Worm (Caenorhabditis elegans) whole organism, young adult: Measurements from ENCODE around the gene T05C12.15.

Experiments
- B0019.2 ChIP-seq: fragments of 200-800 bp; sonication (Bioruptor generic); conservative IDR thresholded peaks from 2 replicates; pipeline ENCODE4 v1.3.6; 2022; ENCODE audit warnings: missing genetic modification reagents, missing genetic modification characterization, missing compliant biosample characterization
- C17E4.6 ChIP-seq: fragments of 200-800 bp; sonication (Bioruptor generic); IDR thresholded peaks from 2 replicates; pipeline ENCODE4 v1.3.6; 2022; ENCODE audit warnings: missing genetic modification reagents, missing genetic modification characterization, missing compliant biosample characterization
- D2030.7 ChIP-seq: fragments of 200-800 bp; sonication (Bioruptor generic); IDR thresholded peaks from 2 replicates; pipeline ENCODE4 v1.3.6; 2022; ENCODE audit warnings: missing genetic modification reagents, missing genetic modification characterization, missing compliant biosample characterization
- F23B12.7 ChIP-seq: sonication (generic microtip); optimal IDR thresholded peaks from 2 replicates; lab custom pipeline; 2017; ENCODE audit warnings: missing genetic modification characterization, mild to moderate bottlenecking, missing compliant biosample characterization, antibody characterized with exemption, moderate library complexity; ENCODE audit not compliant: insufficient read depth
- F33H1.4 ChIP-seq: fragments of 200-800 bp; sonication (Bioruptor generic); IDR thresholded peaks from 2 replicates; pipeline ENCODE4 v1.3.6; 2022; ENCODE audit warnings: missing genetic modification reagents, missing genetic modification characterization, missing compliant biosample characterization
- F37B4.10 ChIP-seq: fragments of 200-800 bp; sonication (Bioruptor generic); IDR thresholded peaks from 2 replicates; pipeline ENCODE4 v1.3.6; 2022; ENCODE audit warnings: missing genetic modification characterization, missing compliant biosample characterization
- F39B2.1 ChIP-seq: fragments of 200-800 bp; sonication (Bioruptor generic); IDR thresholded peaks from 2 replicates; pipeline ENCODE4 v1.3.6; 2022; ENCODE audit warnings: missing genetic modification reagents, missing genetic modification characterization, missing compliant biosample characterization
- F49E8.2 ChIP-seq: sonication (generic microtip); optimal IDR thresholded peaks from 3 replicates; lab custom pipeline; 2017; ENCODE audit warnings: missing genetic modification characterization, mild to moderate bottlenecking, missing compliant biosample characterization, antibody characterized with exemption, moderate library complexity; ENCODE audit not compliant: insufficient read depth
- K12H6.12 ChIP-seq: fragments of 200-800 bp; sonication (Bioruptor generic); optimal IDR thresholded peaks from 2 replicates; lab custom pipeline; 2018; ENCODE audit warnings: mild to moderate bottlenecking, missing genetic modification characterization, missing compliant biosample characterization
- T07F8.4 ChIP-seq: sonication (generic microtip); optimal IDR thresholded peaks from 2 replicates; lab custom pipeline; 2016; ENCODE audit warnings: mild to moderate bottlenecking, missing genetic modification characterization, moderate library complexity, missing compliant biosample characterization
- T26A5.8 ChIP-seq: sonication (generic microtip); optimal IDR thresholded peaks from 2 replicates; lab custom pipeline; 2016; ENCODE audit warnings: missing genetic modification characterization, missing compliant biosample characterization
- Y53F4B.3 ChIP-seq: fragments of 200-800 bp; sonication (Bioruptor generic); IDR thresholded peaks from 2 replicates; pipeline ENCODE4 v1.3.6; 2022; ENCODE audit warnings: missing genetic modification reagents, missing genetic modification characterization, missing compliant biosample characterization
- Y67H2A.10 ChIP-seq: fragments of 200-800 bp; sonication (Bioruptor generic); conservative IDR thresholded peaks from 2 replicates; pipeline ENCODE4 v1.3.6; 2022; ENCODE audit warnings: missing genetic modification reagents, missing genetic modification characterization, missing compliant biosample characterization
- Y95B8A.8 ChIP-seq: fragments of 200-800 bp; sonication (Bioruptor generic); IDR thresholded peaks from 2 replicates; pipeline ENCODE4 v1.3.6; 2022; ENCODE audit warnings: missing genetic modification reagents, missing genetic modification characterization, missing compliant biosample characterization
- ZK185.1 ChIP-seq: sonication (generic microtip); optimal IDR thresholded peaks from 2 replicates; lab custom pipeline; 2016; ENCODE audit warnings: mild to moderate bottlenecking, missing genetic modification characterization, missing compliant biosample characterization; ENCODE audit not compliant: poor library complexity, severe bottlenecking
- akir-1 ChIP-seq: fragments of 200-800 bp; sonication (Bioruptor generic); optimal IDR thresholded peaks from 2 replicates; lab custom pipeline; 2018; ENCODE audit warnings: mild to moderate bottlenecking, missing genetic modification characterization, moderate library complexity, missing compliant biosample characterization
- aptf-3 ChIP-seq: fragments of 200-800 bp; sonication (Bioruptor generic); IDR thresholded peaks from 2 replicates; pipeline ENCODE4 v1.3.6; 2022; ENCODE audit warnings: missing genetic modification characterization, missing compliant biosample characterization
- attf-5 ChIP-seq: fragments of 200-800 bp; sonication (Bioruptor generic); optimal IDR thresholded peaks from 2 replicates; lab custom pipeline; 2018; ENCODE audit warnings: mild to moderate bottlenecking, missing genetic modification characterization, missing compliant biosample characterization
- attf-6 ChIP-seq: fragments of 200-800 bp; sonication (Bioruptor generic); IDR thresholded peaks from 2 replicates; pipeline ENCODE4 v1.3.6; 2022; ENCODE audit warnings: missing genetic modification reagents, missing genetic modification characterization, missing compliant biosample characterization
- ccch-3 ChIP-seq: fragments of 200-800 bp; sonication (Bioruptor generic); optimal IDR thresholded peaks from 2 replicates; lab custom pipeline; 2018; ENCODE audit warnings: mild to moderate bottlenecking, missing genetic modification characterization, missing compliant biosample characterization
- cebp-1 ChIP-seq, 2 experiments: fragments of 200-800 bp in 1 of 2; sonication (Bioruptor generic) in 1 of 2; sonication (generic microtip) in 1 of 2; IDR thresholded peaks in 1 of 2; optimal IDR thresholded peaks in 1 of 2; 2 replicates each; pipeline versions ENCODE4 v1.3.6 to Lab custom; 2017 to 2022; ENCODE audit warnings: missing compliant biosample characterization in 2 of 2, missing genetic modification characterization in 2 of 2, mild to moderate bottlenecking in 1 of 2, missing genetic modification reagents in 1 of 2, moderate library complexity in 1 of 2
- ceh-100 ChIP-seq: fragments of 200-800 bp; sonication (Bioruptor generic); IDR thresholded peaks from 2 replicates; pipeline ENCODE4 v1.3.6; 2022; ENCODE audit warnings: missing genetic modification reagents, missing genetic modification characterization, missing compliant biosample characterization
- dox-1 ChIP-seq: fragments of 200-800 bp; sonication (Bioruptor generic); IDR thresholded peaks from 2 replicates; pipeline ENCODE4 v1.3.6; 2022; ENCODE audit warnings: missing genetic modification reagents, missing genetic modification characterization, missing compliant biosample characterization
- dpl-1 ChIP-seq: fragments of 150-350 bp; optimal IDR thresholded peaks from 2 replicates; lab custom pipeline; 2014; ENCODE audit warnings: missing biosample characterization, missing genetic modification reagents, missing genetic modification characterization
- ekl-4 ChIP-seq: fragments of 200-800 bp; sonication (Bioruptor generic); IDR thresholded peaks from 2 replicates; pipeline ENCODE4 v1.3.6; 2022; ENCODE audit warnings: missing genetic modification reagents, missing genetic modification characterization, missing compliant biosample characterization
- gei-17 ChIP-seq: fragments of 200-800 bp; sonication (Bioruptor generic); optimal IDR thresholded peaks from 2 replicates; lab custom pipeline; 2018; ENCODE audit warnings: mild to moderate bottlenecking, missing genetic modification characterization, missing compliant biosample characterization
- hlh-26 ChIP-seq: fragments of 200-800 bp; sonication (Bioruptor generic); conservative IDR thresholded peaks from 2 replicates; pipeline ENCODE4 v1.3.6; 2022; ENCODE audit warnings: missing genetic modification reagents, missing genetic modification characterization, missing compliant biosample characterization
- hmg-1.2 ChIP-seq: fragments of 200-800 bp; sonication (Bioruptor generic); IDR thresholded peaks from 2 replicates; pipeline ENCODE4 v1.3.6; 2022; ENCODE audit warnings: missing genetic modification reagents, missing genetic modification characterization, missing compliant biosample characterization
- hmg-20 ChIP-seq: fragments of 200-800 bp; sonication (Bioruptor generic); IDR thresholded peaks from 2 replicates; pipeline ENCODE4 v1.3.6; 2022; ENCODE audit warnings: missing genetic modification reagents, missing genetic modification characterization, missing compliant biosample characterization
- hrde-1 ChIP-seq: sonication (generic microtip); optimal IDR thresholded peaks from 2 replicates; lab custom pipeline; 2016; ENCODE audit warnings: missing genetic modification characterization, mild to moderate bottlenecking, missing compliant biosample characterization, moderate library complexity, missing genotype, missing genetic modification reagents, borderline replicate concordance
- let-607 ChIP-seq, 2 experiments: fragments of 200-800 bp in 1 of 2; sonication (Bioruptor generic) in 1 of 2; sonication (generic microtip) in 1 of 2; optimal IDR thresholded peaks; 2 replicates each; lab custom pipeline; 2016 to 2018; ENCODE audit warnings: mild to moderate bottlenecking in 2 of 2, missing compliant biosample characterization in 2 of 2, missing genetic modification characterization in 2 of 2, moderate library complexity in 2 of 2, missing genotype in 1 of 2
- lin-35 ChIP-seq, 3 experiments: fragments of 150-350 bp in 2 of 3; sonication (generic microtip) in 1 of 3; optimal IDR thresholded peaks; 2 replicates each; lab custom pipeline; 2014 to 2018; ENCODE audit warnings: missing biosample characterization in 3 of 3, missing genetic modification characterization in 3 of 3, missing genetic modification reagents in 3 of 3
- lin-54 ChIP-seq: fragments of 200-800 bp; sonication (Bioruptor generic); optimal IDR thresholded peaks from 2 replicates; lab custom pipeline; 2018; ENCODE audit warnings: mild to moderate bottlenecking, missing genetic modification characterization, missing compliant biosample characterization
- lsl-1 ChIP-seq: fragments of 200-800 bp; sonication (Bioruptor generic); optimal IDR thresholded peaks from 2 replicates; lab custom pipeline; 2018; ENCODE audit warnings: mild to moderate bottlenecking, missing genetic modification characterization, moderate library complexity, missing compliant biosample characterization
- madf-6 ChIP-seq: fragments of 200-800 bp; sonication (Bioruptor generic); IDR thresholded peaks from 2 replicates; pipeline ENCODE4 v1.3.6; 2022; ENCODE audit warnings: missing genetic modification reagents, missing genetic modification characterization, missing compliant biosample characterization
- nfya-2 ChIP-seq: fragments of 200-800 bp; sonication (Bioruptor generic); IDR thresholded peaks from 2 replicates; pipeline ENCODE4 v1.3.6; 2022; ENCODE audit warnings: missing genetic modification reagents, missing genetic modification characterization, missing compliant biosample characterization
- pha-4 ChIP-seq: fragments of 150-350 bp; sonication (generic microtip); optimal IDR thresholded peaks from 2 replicates; lab custom pipeline; 2014; ENCODE audit warnings: missing biosample characterization, missing genetic modification reagents, missing genetic modification characterization
- snpc-1.3 ChIP-seq: sonication (generic microtip); optimal IDR thresholded peaks from 2 replicates; lab custom pipeline; 2017; ENCODE audit warnings: missing genetic modification characterization, mild to moderate bottlenecking, missing compliant biosample characterization, antibody characterized with exemption, moderate library complexity, missing genotype, missing genetic modification reagents; ENCODE audit not compliant: insufficient read depth
- snpc-3.4 ChIP-seq: sonication (generic microtip); optimal IDR thresholded peaks from 2 replicates; lab custom pipeline; 2017; ENCODE audit warnings: missing genetic modification characterization, mild to moderate bottlenecking, missing compliant biosample characterization, antibody characterized with exemption, moderate library complexity, missing genotype, missing genetic modification reagents
- snpc-4 ChIP-seq, 5 experiments: fragments of 150-350 bp in 1 of 5; sonication (generic microtip) in 4 of 5; optimal IDR thresholded peaks; 2 replicates each; lab custom pipeline; 2014 to 2018; ENCODE audit warnings: missing genetic modification characterization in 5 of 5, missing biosample characterization in 3 of 5, antibody characterized with exemption in 2 of 5, mild to moderate bottlenecking in 2 of 5, missing compliant biosample characterization in 2 of 5, missing genotype in 2 of 5, moderate library complexity in 2 of 5, missing genetic modification reagents in 1 of 5
- tbx-9 ChIP-seq: sonication (generic microtip); optimal IDR thresholded peaks from 2 replicates; lab custom pipeline; 2016; ENCODE audit warnings: borderline replicate concordance, missing genetic modification characterization, inconsistent platforms, missing compliant biosample characterization
- zfh-2 ChIP-seq: fragments of 200-800 bp; sonication (Bioruptor generic); conservative IDR thresholded peaks from 2 replicates; pipeline ENCODE4 v1.3.6; 2022; ENCODE audit warnings: missing genetic modification reagents, missing genetic modification characterization, missing compliant biosample characterization
- ztf-18 ChIP-seq: sonication (generic microtip); optimal IDR thresholded peaks from 2 replicates; lab custom pipeline; 2016; ENCODE audit warnings: missing genotype, mild to moderate bottlenecking, missing genetic modification characterization, missing compliant biosample characterization
- ztf-25 ChIP-seq: fragments of 200-800 bp; sonication (Bioruptor generic); IDR thresholded peaks from 2 replicates; pipeline ENCODE4 v1.3.6; 2022; ENCODE audit warnings: missing genetic modification reagents, missing genetic modification characterization, missing compliant biosample characterization

Gene T05C12.15

ce11 chrII:8169283-8169682, at the start of gene T05C12.15:
TSS of gene T05C12.15 (plus strand) at chrII:8169583.
- TF ChIP-seq zfh-2 (GFP tag; lab: Robert Waterston, UW) (no peak), attf-6 (no peak), T07F8.4 (tag; lab: Kevin White, UChicago) (no peak), hmg-20 (GFP tag; lab: Robert Waterston, UW) (no peak), F37B4.10 (no peak), lin-54 (no peak), lin-35 (GFP tag; optimal IDR thresholded peaks at IDR 0.05; lab: Kevin White, UChicago) (no peak), ccch-3 (GFP tag; lab: Kevin White, UChicago) (no peak), gei-17 (GFP tag; lab: Kevin White, UChicago) (no peak), F23B12.7 (no peak), C17E4.6 (GFP tag; lab: Robert Waterston, UW) (no peak), hlh-26 (GFP tag; lab: Robert Waterston, UW) (no peak), nfya-2 (GFP tag; lab: Robert Waterston, UW) (no peak), snpc-1.3 (tag; lab: Kevin White, UChicago) (no peak), Y67H2A.10 (no peak)

- TF ChIP-seq F37B4.10 (no peak), pha-4 (tag; lab: Kevin White, UChicago) (peak; percentile 73), snpc-4 (GFP tag; optimal IDR thresholded peaks at IDR 0.05; lab: Kevin White, UChicago) (no peak), snpc-4 (tag; optimal IDR thresholded peaks at IDR 0.05; lab: Kevin White, UChicago) (peak in 1 of 4 experiments; percentile 55), akir-1 (GFP tag; lab: Kevin White, UChicago) (no peak), F39B2.1 (GFP tag; lab: Robert Waterston, UW) (no peak), aptf-3 (GFP tag; lab: Robert Waterston, UW) (no peak), snpc-3.4 (tag; lab: Kevin White, UChicago) (peak; percentile 55), cebp-1 (GFP tag; IDR thresholded peaks at IDR 0.05; lab: Robert Waterston, UW) (peak; percentile 82), cebp-1 (tag; optimal IDR thresholded peaks at IDR 0.05; lab: Kevin White, UChicago) (peak; percentile 92), let-607 (tag; optimal IDR thresholded peaks at IDR 0.05; lab: Kevin White, UChicago) (peak; percentile 30 to 73), T26A5.8 (tag; lab: Kevin White, UChicago) (no peak), madf-6 (peak; percentile 30; the same call in 1 of the 2 replicates), dox-1 (GFP tag; lab: Robert Waterston, UW) (peak; percentile 59), F49E8.2 (peak; percentile 63), ZK185.1 (tag; lab: Kevin White, UChicago) (peak; percentile 37), ztf-18 (tag; lab: Kevin White, UChicago) (peak; percentile 28), lsl-1 (GFP tag; lab: Kevin White, UChicago) (peak; percentile 89), F33H1.4 (GFP tag; lab: Robert Waterston, UW) (peak; percentile 45; the same call in 1 of the 2 replicates), hmg-1.2 (GFP tag; lab: Robert Waterston, UW) (peak; percentile 25; the same call in 1 of the 2 replicates), Y53F4B.3 (no peak), dpl-1 (GFP tag; lab: Kevin White, UChicago) (peak; percentile 3), attf-5 (peak; percentile 74), D2030.7 (peak; percentile 12; the same call in 1 of the 2 replicates), hrde-1 (no peak), ekl-4 (GFP tag; lab: Robert Waterston, UW) (no peak), B0019.2 (peak; percentile 31; the same call in 1 of the 2 replicates), K12H6.12 (tag; lab: Kevin White, UChicago) (peak; percentile 33), ceh-100 (GFP tag; lab: Robert Waterston, UW) (peak; percentile 41; the same call in 1 of the 2 replicates), F23B12.7 (peak; percentile 64), Y95B8A.8 (GFP tag; lab: Robert Waterston, UW) (peak; percentile 47; the same call in 1 of the 2 replicates), tbx-9 (no peak), ztf-25 (GFP tag; lab: Robert Waterston, UW) (no peak)
These were observed 44.5 kb upstream of the T05C12.15 start, which contains the start of gene ire-1 for ce11 chrII:8124867-8125266. TSS of gene ire-1 (minus strand) at chrII:8124910.
